Worm (Caenorhabditis elegans) whole organism, L4 larva: Measurements from ENCODE around the gene unc-6.

Source experiments
- F37D6.2 ChIP-seq: sonication (generic microtip); optimal IDR thresholded peaks from 2 replicates; lab custom pipeline; 2016; ENCODE audit warnings: mild to moderate bottlenecking, missing genetic modification characterization, missing compliant biosample characterization
- R02D3.7 ChIP-seq: fragments of 150-350 bp; sonication (generic microtip); optimal IDR thresholded peaks from 3 replicates; lab custom pipeline; 2014; ENCODE audit warnings: missing biosample characterization, missing genetic modification characterization
- Y105C5A.15 ChIP-seq: fragments of 200-800 bp; sonication (Bioruptor generic); IDR thresholded peaks from 2 replicates; pipeline ENCODE4 v1.3.6; 2022; ENCODE audit warnings: missing genetic modification characterization, missing compliant biosample characterization
- Y48G9A.11 ChIP-seq: fragments of 200-800 bp; sonication (Bioruptor generic); IDR thresholded peaks from 2 replicates; pipeline ENCODE4 v1.3.6; 2022; ENCODE audit warnings: missing genetic modification reagents, missing genetic modification characterization, missing compliant biosample characterization
- Y5F2A.4 ChIP-seq: fragments of 200-800 bp; sonication (Bioruptor generic); optimal IDR thresholded peaks from 2 replicates; lab custom pipeline; 2018; ENCODE audit warnings: mild to moderate bottlenecking, missing genetic modification characterization, missing compliant biosample characterization
- aha-1 ChIP-seq: fragments of 150-350 bp; peaks from one replicate; lab custom pipeline; 2014; ENCODE audit warnings: missing biosample characterization, missing genetic modification characterization
- ama-1 ChIP-seq: fragments of 150-350 bp; optimal IDR thresholded peaks from 2 replicates; lab custom pipeline; 2014; ENCODE audit warnings: inconsistent platforms, mixed read lengths
- attf-4 ChIP-seq: sonication (generic microtip); optimal IDR thresholded peaks from 3 replicates; lab custom pipeline; 2017; ENCODE audit warnings: missing biosample characterization, missing genetic modification characterization
- ceh-28 ChIP-seq: fragments of 150-350 bp; optimal IDR thresholded peaks from 2 replicates; lab custom pipeline; 2014; ENCODE audit warnings: missing biosample characterization, missing genetic modification reagents, missing genetic modification characterization
- ceh-62 ChIP-seq: sonication (generic microtip); optimal IDR thresholded peaks from 2 replicates; lab custom pipeline; 2017; ENCODE audit warnings: missing biosample characterization, missing genetic modification characterization
- dmd-6 ChIP-seq: fragments of 200-800 bp; sonication (Bioruptor generic); IDR thresholded peaks from 2 replicates; pipeline ENCODE4 v1.3.6; 2022; ENCODE audit warnings: missing genetic modification reagents, missing genetic modification characterization, missing compliant biosample characterization
- dmd-8 ChIP-seq: fragments of 200-800 bp; sonication (Bioruptor generic); IDR thresholded peaks from 2 replicates; pipeline ENCODE4 v1.3.6; 2022; ENCODE audit warnings: missing genetic modification characterization, missing compliant biosample characterization
- dpl-1 ChIP-seq: fragments of 150-350 bp; optimal IDR thresholded peaks from 2 replicates; lab custom pipeline; 2014; ENCODE audit warnings: missing biosample characterization, missing genetic modification reagents, missing genetic modification characterization
- dve-1 ChIP-seq: sonication (generic microtip); optimal IDR thresholded peaks from 2 replicates; lab custom pipeline; 2017; ENCODE audit warnings: antibody characterized with exemption, mild to moderate bottlenecking, missing genetic modification characterization, missing compliant biosample characterization; ENCODE audit not compliant: insufficient read depth
- fkh-10 ChIP-seq: fragments of 150-350 bp; optimal IDR thresholded peaks from 2 replicates; lab custom pipeline; 2014; ENCODE audit warnings: missing biosample characterization, missing genetic modification reagents, missing genetic modification characterization
- fos-1 ChIP-seq: fragments of 150-350 bp; optimal IDR thresholded peaks from 2 replicates; lab custom pipeline; 2014; ENCODE audit warnings: missing biosample characterization, missing genetic modification characterization
- hif-1 ChIP-seq, 2 experiments: sonication (generic microtip); optimal IDR thresholded peaks; 2 replicates each; lab custom pipeline; 2016 to 2017; ENCODE audit warnings: missing compliant biosample characterization in 2 of 2, missing genetic modification characterization in 2 of 2, missing genetic modification reagents in 2 of 2, missing genotype in 2 of 2, mild to moderate bottlenecking in 1 of 2
- lim-7 ChIP-seq: fragments of 200-800 bp; sonication (Bioruptor generic); IDR thresholded peaks from 2 replicates; pipeline ENCODE4 v1.3.6; 2022; ENCODE audit warnings: missing genetic modification characterization, missing compliant biosample characterization
- lin-13 ChIP-seq: fragments of 150-350 bp; optimal IDR thresholded peaks from 2 replicates; lab custom pipeline; 2014; ENCODE audit warnings: missing biosample characterization, missing genetic modification reagents, missing genetic modification characterization
- lin-15B ChIP-seq: fragments of 150-350 bp; sonication (generic microtip); optimal IDR thresholded peaks from 3 replicates; lab custom pipeline; 2014; ENCODE audit warnings: missing biosample characterization, missing genetic modification characterization
- lin-29 ChIP-seq: fragments of 200-800 bp; sonication (Bioruptor generic); IDR thresholded peaks from 2 replicates; pipeline ENCODE4 v1.3.6; 2022; ENCODE audit warnings: missing genetic modification reagents, missing genetic modification characterization, missing compliant biosample characterization
- lir-3 ChIP-seq: sonication (generic microtip); optimal IDR thresholded peaks from 2 replicates; lab custom pipeline; 2016; ENCODE audit warnings: mild to moderate bottlenecking, missing genetic modification characterization, missing compliant biosample characterization
- mdl-1 ChIP-seq, 2 experiments: fragments of 150-350 bp in 1 of 2; sonication (generic microtip) in 1 of 2; optimal IDR thresholded peaks; 2 replicates each; lab custom pipeline; 2014 to 2017; ENCODE audit warnings: missing biosample characterization in 2 of 2, missing genetic modification characterization in 2 of 2
- mdt-29 ChIP-seq: fragments of 200-800 bp; sonication (Bioruptor generic); IDR thresholded peaks from 2 replicates; pipeline ENCODE4 v1.3.6; 2022; ENCODE audit warnings: missing genetic modification reagents, missing genetic modification characterization, missing compliant biosample characterization
- nhr-102 ChIP-seq: sonication (generic microtip); optimal IDR thresholded peaks from 2 replicates; lab custom pipeline; 2016; ENCODE audit warnings: mild to moderate bottlenecking, missing genetic modification characterization, moderate library complexity, missing compliant biosample characterization
- nhr-11 ChIP-seq: fragments of 150-350 bp; optimal IDR thresholded peaks from 2 replicates; lab custom pipeline; 2014; ENCODE audit warnings: missing biosample characterization, missing genetic modification characterization
- nhr-41 ChIP-seq: fragments of 200-800 bp; sonication (Bioruptor generic); IDR thresholded peaks from 2 replicates; pipeline ENCODE4 v1.3.6; 2022; ENCODE audit warnings: missing genetic modification reagents, missing genetic modification characterization, missing compliant biosample characterization
- nhr-48 ChIP-seq: sonication (generic microtip); optimal IDR thresholded peaks from 2 replicates; lab custom pipeline; 2016; ENCODE audit warnings: mild to moderate bottlenecking, missing genetic modification characterization, missing compliant biosample characterization
- nhr-6 ChIP-seq: fragments of 150-350 bp; optimal IDR thresholded peaks from 2 replicates; lab custom pipeline; 2014; ENCODE audit warnings: missing biosample characterization, missing genetic modification characterization
- nhr-76 ChIP-seq: fragments of 150-350 bp; optimal IDR thresholded peaks from 2 replicates; lab custom pipeline; 2014; ENCODE audit warnings: missing biosample characterization, missing genetic modification characterization
- nhr-77 ChIP-seq: fragments of 150-350 bp; optimal IDR thresholded peaks from 2 replicates; lab custom pipeline; 2014; ENCODE audit warnings: missing biosample characterization, missing genetic modification characterization
- rbr-2 ChIP-seq: sonication (generic microtip); optimal IDR thresholded peaks from 2 replicates; lab custom pipeline; 2016; ENCODE audit warnings: missing genotype, missing genetic modification characterization, missing compliant biosample characterization
- snpc-1.2 ChIP-seq: fragments of 200-800 bp; sonication (Bioruptor generic); IDR thresholded peaks from 2 replicates; pipeline ENCODE4 v1.3.6; 2022; ENCODE audit warnings: missing genetic modification reagents, missing genetic modification characterization, missing compliant biosample characterization
- snpc-4 ChIP-seq: fragments of 150-350 bp; optimal IDR thresholded peaks from 2 replicates; lab custom pipeline; 2014; ENCODE audit warnings: missing biosample characterization, missing genetic modification characterization
- unc-39 ChIP-seq: sonication (generic microtip); optimal IDR thresholded peaks from 2 replicates; lab custom pipeline; 2017; ENCODE audit warnings: missing biosample characterization, missing genetic modification characterization
- unc-62 ChIP-seq, 3 experiments: fragments of 150-350 bp in 1 of 3; sonication (generic microtip); optimal IDR thresholded peaks in 2 of 3; peaks in 1 of 3; 1 replicate in 1 of 3; 2 replicates in 2 of 3; lab custom pipeline; 2014 to 2017; ENCODE audit warnings: missing biosample characterization in 3 of 3, missing genetic modification characterization in 3 of 3, missing genetic modification reagents in 3 of 3, missing genotype in 1 of 3
- vab-7 ChIP-seq: fragments of 200-800 bp; sonication (Bioruptor generic); IDR thresholded peaks from 2 replicates; pipeline ENCODE4 v1.3.6; 2022; ENCODE audit warnings: missing genetic modification reagents, missing genetic modification characterization, missing compliant biosample characterization
- zfp-3 ChIP-seq: fragments of 200-800 bp; sonication (Bioruptor generic); conservative IDR thresholded peaks from 2 replicates; pipeline ENCODE4 v1.3.6; 2022; ENCODE audit warnings: missing genetic modification reagents, missing genetic modification characterization, missing compliant biosample characterization
- zip-11 ChIP-seq: fragments of 200-800 bp; sonication (Bioruptor generic); IDR thresholded peaks from 2 replicates; pipeline ENCODE4 v1.3.6; 2022; ENCODE audit warnings: missing genetic modification characterization, missing compliant biosample characterization
- zip-2 ChIP-seq: fragments of 150-350 bp; optimal IDR thresholded peaks from 2 replicates; lab custom pipeline; 2014; ENCODE audit warnings: missing biosample characterization, missing genetic modification characterization
- ztf-11 ChIP-seq: fragments of 150-350 bp; optimal IDR thresholded peaks from 2 replicates; lab custom pipeline; 2014; ENCODE audit warnings: missing biosample characterization, missing genetic modification characterization
- ztf-7 ChIP-seq: fragments of 150-350 bp; optimal IDR thresholded peaks from 2 replicates; lab custom pipeline; 2014; ENCODE audit warnings: missing biosample characterization, missing genetic modification characterization

Gene unc-6

DNA sequence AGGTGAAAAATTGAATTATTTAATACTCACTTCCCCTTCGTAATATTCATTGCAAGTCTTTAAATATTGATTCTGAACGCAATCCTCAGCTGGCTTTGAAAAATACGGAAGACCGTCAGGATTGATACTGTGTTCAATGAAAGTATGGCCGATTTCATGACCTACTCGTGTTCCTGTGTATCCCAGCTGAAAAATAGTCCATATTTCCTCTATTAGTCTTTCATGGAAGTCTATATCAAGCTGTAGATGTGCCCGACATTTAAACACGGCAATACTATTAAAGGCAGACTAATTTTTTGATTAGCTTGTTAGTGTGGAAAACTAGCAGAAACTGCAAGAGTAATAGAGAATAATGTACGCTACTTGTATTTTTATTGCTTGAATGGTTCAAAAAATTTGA is 27.9 kb upstream of the unc-6 start:
- peak in 1 of 2 experiments; percentile 57 for TF ChIP-seq unc-62 (GFP tag; optimal IDR thresholded peaks at IDR 0.05 in 1 of 2; lab: Kevin White, UChicago)
- no peak for TF ChIP-seq unc-62 (tag; optimal IDR thresholded peaks at IDR 0.05; lab: Kevin White, UChicago)
- TF ChIP-seq aha-1 (tag; lab: Kevin White, UChicago), result peak; percentile 79
- no peak for TF ChIP-seq mdt-29 (GFP tag; lab: Robert Waterston, UW)
- no peak for TF ChIP-seq lin-13 (GFP tag; lab: Kevin White, UChicago)
- no peak for TF ChIP-seq mdl-1 (tag; optimal IDR thresholded peaks at IDR 0.05; lab: Kevin White, UChicago)
- TF ChIP-seq vab-7 (GFP tag; lab: Robert Waterston, UW), result no peak
- no peak for TF ChIP-seq dmd-8 (GFP tag; lab: Robert Waterston, UW)
- TF ChIP-seq Y5F2A.4 (GFP tag; lab: Kevin White, UChicago), result no peak
- no peak for TF ChIP-seq ceh-62 (tag; lab: Kevin White, UChicago)
- no peak for TF ChIP-seq snpc-4 (tag; lab: Kevin White, UChicago)
- TF ChIP-seq, all 104 proteins: peak for 2

DNA sequence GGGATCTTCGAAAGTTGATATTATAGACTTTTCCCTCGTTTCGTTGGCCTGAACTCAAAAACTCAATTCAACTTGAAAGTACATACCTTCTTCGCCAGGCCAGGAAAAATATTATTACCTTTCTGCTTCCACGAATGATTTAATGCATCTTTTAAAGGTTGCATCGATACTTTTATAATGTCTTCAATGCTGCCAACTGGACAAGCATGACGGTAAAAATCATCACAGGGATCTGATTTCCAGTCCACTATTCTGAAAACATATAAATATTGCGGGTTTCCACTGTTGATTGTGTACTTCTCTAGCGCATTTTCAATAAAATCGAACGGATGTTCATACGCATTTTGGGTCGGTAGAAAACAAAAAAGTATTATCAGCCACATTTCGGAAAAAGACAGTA is 26.4 kb upstream of the unc-6 start, which contains the start of gene nep-4:
TSS of gene nep-4 (minus strand) at position 393 of the 400 bp plus-strand sequence.
- TF ChIP-seq lin-29 (GFP tag; lab: Robert Waterston, UW) (no peak), aha-1 (tag; lab: Kevin White, UChicago) (peak; percentile 93), fos-1 (tag; lab: Kevin White, UChicago) (no peak), zip-2 (tag; lab: Kevin White, UChicago) (no peak)

DNA sequence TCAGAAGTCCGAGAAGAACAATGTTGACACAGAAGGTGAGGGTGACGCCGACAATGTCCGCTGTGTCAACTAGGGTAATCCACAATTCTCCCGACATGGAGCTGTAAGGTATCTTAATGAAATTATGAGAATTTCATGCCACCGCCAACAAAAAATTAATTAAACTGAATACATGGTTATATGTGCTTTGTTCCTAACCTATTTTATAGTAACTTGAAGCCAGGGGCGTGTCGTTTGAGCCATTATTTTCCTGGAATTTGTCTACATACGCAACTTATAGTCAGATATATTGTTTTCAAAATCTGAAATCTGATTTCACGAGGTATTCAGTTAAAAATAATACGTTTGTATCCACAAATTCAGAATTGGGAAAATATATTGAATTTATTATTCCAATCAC is 23.6 kb upstream of the unc-6 start, which contains the start of gene odr-10:
TSS of gene odr-10 (minus strand) at position 101 of the 400 bp plus-strand sequence.
- TF ChIP-seq unc-39 (tag; lab: Kevin White, UChicago), result no peak
- TF ChIP-seq, all 104 proteins: peak for 0

DNA sequence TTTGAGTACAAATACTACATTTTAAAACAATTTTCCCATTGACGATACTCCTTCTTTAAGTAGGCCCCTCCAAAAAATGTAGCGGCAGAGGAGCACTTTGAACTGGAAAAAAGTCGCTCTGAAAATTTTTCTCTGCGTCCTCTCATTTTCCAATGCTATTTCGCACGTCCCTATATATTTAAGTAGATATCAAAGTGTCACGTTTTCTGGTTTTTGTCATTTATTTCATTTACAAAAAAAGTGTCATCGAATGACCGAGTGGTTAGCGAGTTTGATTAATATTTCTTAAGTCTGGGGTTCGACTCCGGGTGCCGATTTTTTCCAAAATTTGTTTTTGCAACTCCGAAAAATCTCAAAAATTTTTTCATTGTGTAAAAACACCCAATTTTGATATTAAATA is 22.6 kb upstream of the unc-6 start:
- TF ChIP-seq lim-7 (GFP tag; lab: Robert Waterston, UW), result peak; percentile 50; the same call in 1 of the 2 replicates
- no peak for TF ChIP-seq nhr-6 (tag; lab: Kevin White, UChicago)
- no peak for TF ChIP-seq lin-15B (tag; lab: Kevin White, UChicago)

DNA sequence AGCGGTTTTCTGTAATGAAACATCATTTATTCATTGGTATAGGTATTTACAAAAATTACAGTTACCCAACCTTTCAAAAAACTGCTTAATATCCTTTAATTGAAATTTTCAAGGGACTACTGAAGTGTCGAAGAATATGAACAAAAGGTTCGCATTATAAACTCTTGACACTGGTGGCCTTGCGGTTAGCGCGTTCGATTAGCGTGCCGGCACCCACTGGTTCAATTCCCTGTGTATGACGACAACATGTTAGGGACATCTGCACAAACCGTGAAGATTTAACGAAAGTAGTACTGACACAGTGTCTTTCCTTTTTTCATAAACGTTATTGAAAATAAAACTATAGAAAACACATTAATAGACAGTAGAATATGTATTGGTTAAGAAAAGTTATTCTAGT is 21.8 kb upstream of the unc-6 start:
- TF ChIP-seq nhr-48, result peak; percentile 61
- peak; percentile 10 to 35 for TF ChIP-seq hif-1 (tag; optimal IDR thresholded peaks at IDR 0.05; lab: Kevin White, UChicago)
- TF ChIP-seq dpl-1 (GFP tag; lab: Kevin White, UChicago), result no peak
- TF ChIP-seq Y105C5A.15 (GFP tag; lab: Robert Waterston, UW), result peak; percentile 73; the same call in 1 of the 2 replicates
- no peak for TF ChIP-seq nhr-6 (tag; lab: Kevin White, UChicago)
- peak; percentile 99 for TF ChIP-seq aha-1 (tag; lab: Kevin White, UChicago)
- peak; percentile 72 for TF ChIP-seq dve-1
- no peak for TF ChIP-seq nhr-11 (tag; lab: Kevin White, UChicago)
- TF ChIP-seq ztf-7, result no peak
- no peak for TF ChIP-seq nhr-77
- TF ChIP-seq snpc-1.2 (GFP tag; lab: Robert Waterston, UW), result peak; percentile 95
- TF ChIP-seq Y5F2A.4 (GFP tag; lab: Kevin White, UChicago), result peak; percentile 77
- TF ChIP-seq attf-4, result no peak
- peak; percentile 81 for TF ChIP-seq lir-3 (tag; lab: Kevin White, UChicago)
- TF ChIP-seq lin-13 (GFP tag; lab: Kevin White, UChicago), result peak; percentile 73
- TF ChIP-seq unc-62 (GFP tag; optimal IDR thresholded peaks at IDR 0.05 in 1 of 2; lab: Kevin White, UChicago), result peak in 1 of 2 experiments; percentile 53
- no peak for TF ChIP-seq unc-62 (tag; optimal IDR thresholded peaks at IDR 0.05; lab: Kevin White, UChicago)
- TF ChIP-seq mdt-29 (GFP tag; lab: Robert Waterston, UW), result peak; percentile 60; the same call in 1 of the 2 replicates
- no peak for TF ChIP-seq F37D6.2 (tag; lab: Kevin White, UChicago)
- peak; percentile 25; the same call in 1 of the 2 replicates for TF ChIP-seq zfp-3 (GFP tag; lab: Robert Waterston, UW)
- peak; percentile 92 for TF ChIP-seq vab-7 (GFP tag; lab: Robert Waterston, UW)
- no peak for TF ChIP-seq ztf-11 (tag; lab: Kevin White, UChicago)
- TF ChIP-seq nhr-102 (tag; lab: Kevin White, UChicago), result peak; percentile 66
- peak; percentile 77; the same call in 1 of the 2 replicates for TF ChIP-seq zip-11
- no peak for TF ChIP-seq nhr-76 (tag; lab: Kevin White, UChicago)
- peak; percentile 2 for TF ChIP-seq R02D3.7
- peak; percentile 68 for TF ChIP-seq dmd-6 (GFP tag; lab: Robert Waterston, UW)
- peak; percentile 73 for TF ChIP-seq Y48G9A.11 (GFP tag; lab: Robert Waterston, UW)
- no peak for TF ChIP-seq ama-1 (lab: Kevin White, UChicago)
- TF ChIP-seq ceh-28 (tag; lab: Kevin White, UChicago), result no peak
- TF ChIP-seq fkh-10, result no peak
- TF ChIP-seq nhr-41 (GFP tag; lab: Robert Waterston, UW), result peak; percentile 90
- peak; percentile 73 for TF ChIP-seq rbr-2
